Worm (Caenorhabditis elegans) whole organism, early embryonic: ENCODE data around the gene col-173.

Experiments used
- B0310.2 ChIP-seq: sonication (generic microtip); optimal IDR thresholded peaks from 2 replicates; lab custom pipeline; 2016; ENCODE audit warnings: mild to moderate bottlenecking, missing genetic modification characterization, missing compliant biosample characterization
- F13C5.2 ChIP-seq: sonication (generic microtip); optimal IDR thresholded peaks from 2 replicates; lab custom pipeline; 2017; ENCODE audit warnings: mild to moderate bottlenecking, missing genetic modification characterization, inconsistent platforms, missing compliant biosample characterization
- aly-1 ChIP-seq: sonication (generic microtip); optimal IDR thresholded peaks from 2 replicates; lab custom pipeline; 2016; ENCODE audit warnings: missing genetic modification characterization, missing compliant biosample characterization
- ama-1 ChIP-seq: fragments of 150-350 bp; optimal IDR thresholded peaks from 2 replicates; lab custom pipeline; 2014
- ceh-13 ChIP-seq: fragments of 200-800 bp; sonication (Bioruptor generic); optimal IDR thresholded peaks from 2 replicates; lab custom pipeline; 2018; ENCODE audit warnings: mild to moderate bottlenecking, missing genetic modification characterization, missing compliant biosample characterization
- ceh-36 ChIP-seq: sonication (generic microtip); optimal IDR thresholded peaks from 2 replicates; lab custom pipeline; 2016; ENCODE audit warnings: missing genetic modification characterization, inconsistent platforms, missing compliant biosample characterization
- ets-7 ChIP-seq: sonication (generic microtip); optimal IDR thresholded peaks from 2 replicates; lab custom pipeline; 2016; ENCODE audit warnings: missing genotype, missing genetic modification characterization, missing compliant biosample characterization
- flt-1 ChIP-seq: fragments of 200-800 bp; sonication (Bioruptor generic); IDR thresholded peaks from 2 replicates; pipeline ENCODE4 v1.3.6; 2022; ENCODE audit warnings: missing genetic modification characterization, missing compliant biosample characterization
- hmbx-1 ChIP-seq: sonication (generic microtip); optimal IDR thresholded peaks from 2 replicates; lab custom pipeline; 2016; ENCODE audit warnings: mild to moderate bottlenecking, missing genetic modification characterization, missing compliant biosample characterization
- hmg-4 ChIP-seq: fragments of 200-800 bp; sonication (Bioruptor generic); optimal IDR thresholded peaks from 2 replicates; lab custom pipeline; 2018; ENCODE audit warnings: mild to moderate bottlenecking, missing genetic modification characterization, missing compliant biosample characterization
- hnd-1 ChIP-seq: sonication (generic microtip); optimal IDR thresholded peaks from 2 replicates; lab custom pipeline; 2016; ENCODE audit warnings: missing genetic modification characterization, missing compliant biosample characterization
- pes-1 ChIP-seq: fragments of 200-800 bp; sonication (Bioruptor generic); IDR thresholded peaks from 2 replicates; pipeline ENCODE4 v1.3.6; 2022; ENCODE audit warnings: missing genetic modification reagents, missing genetic modification characterization, missing compliant biosample characterization
- scrt-1 ChIP-seq: fragments of 200-800 bp; sonication (Bioruptor generic); IDR thresholded peaks from 2 replicates; pipeline ENCODE4 v1.3.6; 2022; ENCODE audit warnings: missing genetic modification characterization, missing compliant biosample characterization
- sea-1 ChIP-seq: fragments of 200-800 bp; sonication (Bioruptor generic); conservative IDR thresholded peaks from 2 replicates; pipeline ENCODE4 v1.3.6; 2022; ENCODE audit warnings: missing genetic modification characterization, missing compliant biosample characterization
- tbx-11 ChIP-seq: fragments of 200-800 bp; sonication (Bioruptor generic); IDR thresholded peaks from 2 replicates; pipeline ENCODE4 v1.3.6; 2022; ENCODE audit warnings: missing genetic modification characterization, missing compliant biosample characterization
- tbx-37 ChIP-seq: fragments of 200-800 bp; sonication (Bioruptor generic); conservative IDR thresholded peaks from 2 replicates; pipeline ENCODE4 v1.3.6; 2022; ENCODE audit warnings: missing genetic modification reagents, missing genetic modification characterization, missing compliant biosample characterization
- tra-4 ChIP-seq: sonication (generic microtip); optimal IDR thresholded peaks from 2 replicates; lab custom pipeline; 2017; ENCODE audit warnings: missing genetic modification characterization, missing compliant biosample characterization

col-173 gene

ce11 chrX:6904064-6904771 is 26.9 kb upstream of the col-173 start, which contains the start of gene sid-5:
Gene sid-5, plus strand, starts transcription at chrX:6904721.
- TF ChIP-seq flt-1 (GFP tag; lab: Robert Waterston, UW) (no peak), ama-1 (no peak)

- TF ChIP-seq ama-1 (no peak), tbx-37 (GFP tag; lab: Robert Waterston, UW) (peak; percentile 80), ets-7 (peak; percentile 5), hnd-1 (peak; percentile 67), tbx-11 (peak; percentile 83), ceh-13 (GFP tag; lab: Kevin White, UChicago) (peak; percentile 54), pes-1 (GFP tag; lab: Robert Waterston, UW) (peak; percentile 86), scrt-1 (GFP tag; lab: Robert Waterston, UW) (peak; percentile 84; the same call in 1 of the 2 replicates), flt-1 (GFP tag; lab: Robert Waterston, UW) (peak; percentile 71), hmbx-1 (tag; lab: Kevin White, UChicago) (no peak), F13C5.2 (tag; lab: Kevin White, UChicago) (peak; percentile 61), B0310.2 (tag; lab: Kevin White, UChicago) (no peak), tra-4 (no peak), sea-1 (GFP tag; lab: Robert Waterston, UW) (peak; percentile 76; the same call in 1 of the 2 replicates), ceh-36 (tag; lab: Kevin White, UChicago) (peak; percentile 49), aly-1 (peak; percentile 76), hmg-4 (peak; percentile 76)
Measured at ce11 chrX:6902958-6903357, 25.6 kb upstream of the col-173 start.

- TF ChIP-seq F13C5.2 (tag; lab: Kevin White, UChicago) (no peak), hmbx-1 (tag; lab: Kevin White, UChicago) (no peak), ets-7 (no peak), ceh-13 (GFP tag; lab: Kevin White, UChicago) (no peak), ceh-36 (tag; lab: Kevin White, UChicago) (no peak), tra-4 (no peak), B0310.2 (tag; lab: Kevin White, UChicago) (no peak), pes-1 (GFP tag; lab: Robert Waterston, UW) (no peak), tbx-11 (no peak), tbx-37 (GFP tag; lab: Robert Waterston, UW) (no peak)
Measured at ce11 chrX:6901078-6901477, 23.7 kb upstream of the col-173 start, which contains the start of gene pes-23. Gene pes-23, plus strand, starts transcription at chrX:6901378.

ce11 chrX:6899848-6900247 is 22.5 kb upstream of the col-173 start, which contains the start of gene F14B8.4:
Gene F14B8.4, minus strand, starts transcription at chrX:6899948.
- TF ChIP-seq scrt-1 (GFP tag; lab: Robert Waterston, UW): no peak
- TF ChIP-seq hnd-1: no peak
- no peak for TF ChIP-seq ceh-13 (GFP tag; lab: Kevin White, UChicago)
- TF ChIP-seq tbx-37 (GFP tag; lab: Robert Waterston, UW): no peak
- no peak for TF ChIP-seq B0310.2 (tag; lab: Kevin White, UChicago)
- no peak for TF ChIP-seq aly-1
- TF ChIP-seq ets-7: no peak
- no peak for TF ChIP-seq sea-1 (GFP tag; lab: Robert Waterston, UW)
- no peak for TF ChIP-seq ama-1
- no peak for TF ChIP-seq hmbx-1 (tag; lab: Kevin White, UChicago)
- no peak for TF ChIP-seq pes-1 (GFP tag; lab: Robert Waterston, UW)
- no peak for TF ChIP-seq tbx-11
- no peak for TF ChIP-seq ceh-36 (tag; lab: Kevin White, UChicago)

- TF ChIP-seq ceh-36 (tag; lab: Kevin White, UChicago): no peak
- TF ChIP-seq hmg-4: no peak
- TF ChIP-seq ama-1: no peak
- TF ChIP-seq aly-1: no peak
- no peak for TF ChIP-seq tbx-11
- no peak for TF ChIP-seq ets-7
- no peak for TF ChIP-seq hnd-1
- TF ChIP-seq ceh-13 (GFP tag; lab: Kevin White, UChicago): no peak
- no peak for TF ChIP-seq hmbx-1 (tag; lab: Kevin White, UChicago)
- no peak for TF ChIP-seq tra-4
- TF ChIP-seq B0310.2 (tag; lab: Kevin White, UChicago): no peak
- no peak for TF ChIP-seq pes-1 (GFP tag; lab: Robert Waterston, UW)
- TF ChIP-seq scrt-1 (GFP tag; lab: Robert Waterston, UW): no peak
- TF ChIP-seq F13C5.2 (tag; lab: Kevin White, UChicago): no peak
- TF ChIP-seq flt-1 (GFP tag; lab: Robert Waterston, UW): no peak
Measured at ce11 chrX:6894104-6894503, 16.8 kb upstream of the col-173 start.

ce11 chrX:6893074-6893473 is 15.7 kb upstream of the col-173 start:
- TF ChIP-seq tbx-11 (no peak), ets-7 (no peak)

ce11 chrX:6889374-6889773 is 12.0 kb upstream of the col-173 start, which contains the start of gene unc-6:
Gene unc-6, plus strand, starts transcription at chrX:6889674.
- no peak for TF ChIP-seq tbx-11
- TF ChIP-seq aly-1: no peak
- no peak for TF ChIP-seq ama-1
- TF ChIP-seq ceh-36 (tag; lab: Kevin White, UChicago): no peak
- TF ChIP-seq ets-7: no peak
- TF ChIP-seq hmg-4: no peak
- TF ChIP-seq tra-4: no peak
- no peak for TF ChIP-seq scrt-1 (GFP tag; lab: Robert Waterston, UW)
- TF ChIP-seq hmbx-1 (tag; lab: Kevin White, UChicago): no peak
- TF ChIP-seq tbx-37 (GFP tag; lab: Robert Waterston, UW): no peak

ce11 chrX:6888208-6888607 is 10.9 kb upstream of the col-173 start:
- TF ChIP-seq aly-1 (no peak), F13C5.2 (tag; lab: Kevin White, UChicago) (no peak), ceh-36 (tag; lab: Kevin White, UChicago) (no peak), B0310.2 (tag; lab: Kevin White, UChicago) (no peak), tbx-11 (no peak), ceh-13 (GFP tag; lab: Kevin White, UChicago) (no peak), hnd-1 (no peak), hmg-4 (no peak), sea-1 (GFP tag; lab: Robert Waterston, UW) (no peak), ets-7 (no peak), scrt-1 (GFP tag; lab: Robert Waterston, UW) (no peak), tra-4 (no peak), tbx-37 (GFP tag; lab: Robert Waterston, UW) (no peak), flt-1 (GFP tag; lab: Robert Waterston, UW) (no peak), pes-1 (GFP tag; lab: Robert Waterston, UW) (no peak), hmbx-1 (tag; lab: Kevin White, UChicago) (no peak), ama-1 (no peak)
